Worm (Caenorhabditis elegans) whole organism, early embryonic: ENCODE results near the gene D2045.5.

Experiments
- B0310.2 ChIP-seq: sonication (generic microtip); optimal IDR thresholded peaks from 2 replicates; lab custom pipeline; 2016; ENCODE audit warnings: mild to moderate bottlenecking, missing genetic modification characterization, missing compliant biosample characterization
- F13C5.2 ChIP-seq: sonication (generic microtip); optimal IDR thresholded peaks from 2 replicates; lab custom pipeline; 2017; ENCODE audit warnings: mild to moderate bottlenecking, missing genetic modification characterization, inconsistent platforms, missing compliant biosample characterization
- aly-1 ChIP-seq: sonication (generic microtip); optimal IDR thresholded peaks from 2 replicates; lab custom pipeline; 2016; ENCODE audit warnings: missing genetic modification characterization, missing compliant biosample characterization
- ama-1 ChIP-seq: fragments of 150-350 bp; optimal IDR thresholded peaks from 2 replicates; lab custom pipeline; 2014
- ceh-13 ChIP-seq: fragments of 200-800 bp; sonication (Bioruptor generic); optimal IDR thresholded peaks from 2 replicates; lab custom pipeline; 2018; ENCODE audit warnings: mild to moderate bottlenecking, missing genetic modification characterization, missing compliant biosample characterization
- ceh-36 ChIP-seq: sonication (generic microtip); optimal IDR thresholded peaks from 2 replicates; lab custom pipeline; 2016; ENCODE audit warnings: missing genetic modification characterization, inconsistent platforms, missing compliant biosample characterization
- ets-7 ChIP-seq: sonication (generic microtip); optimal IDR thresholded peaks from 2 replicates; lab custom pipeline; 2016; ENCODE audit warnings: missing genotype, missing genetic modification characterization, missing compliant biosample characterization
- flt-1 ChIP-seq: fragments of 200-800 bp; sonication (Bioruptor generic); IDR thresholded peaks from 2 replicates; pipeline ENCODE4 v1.3.6; 2022; ENCODE audit warnings: missing genetic modification characterization, missing compliant biosample characterization
- hmbx-1 ChIP-seq: sonication (generic microtip); optimal IDR thresholded peaks from 2 replicates; lab custom pipeline; 2016; ENCODE audit warnings: mild to moderate bottlenecking, missing genetic modification characterization, missing compliant biosample characterization
- hmg-4 ChIP-seq: fragments of 200-800 bp; sonication (Bioruptor generic); optimal IDR thresholded peaks from 2 replicates; lab custom pipeline; 2018; ENCODE audit warnings: mild to moderate bottlenecking, missing genetic modification characterization, missing compliant biosample characterization
- hnd-1 ChIP-seq: sonication (generic microtip); optimal IDR thresholded peaks from 2 replicates; lab custom pipeline; 2016; ENCODE audit warnings: missing genetic modification characterization, missing compliant biosample characterization
- pes-1 ChIP-seq: fragments of 200-800 bp; sonication (Bioruptor generic); IDR thresholded peaks from 2 replicates; pipeline ENCODE4 v1.3.6; 2022; ENCODE audit warnings: missing genetic modification reagents, missing genetic modification characterization, missing compliant biosample characterization
- scrt-1 ChIP-seq: fragments of 200-800 bp; sonication (Bioruptor generic); IDR thresholded peaks from 2 replicates; pipeline ENCODE4 v1.3.6; 2022; ENCODE audit warnings: missing genetic modification characterization, missing compliant biosample characterization
- sea-1 ChIP-seq: fragments of 200-800 bp; sonication (Bioruptor generic); conservative IDR thresholded peaks from 2 replicates; pipeline ENCODE4 v1.3.6; 2022; ENCODE audit warnings: missing genetic modification characterization, missing compliant biosample characterization
- tbx-11 ChIP-seq: fragments of 200-800 bp; sonication (Bioruptor generic); IDR thresholded peaks from 2 replicates; pipeline ENCODE4 v1.3.6; 2022; ENCODE audit warnings: missing genetic modification characterization, missing compliant biosample characterization
- tbx-37 ChIP-seq: fragments of 200-800 bp; sonication (Bioruptor generic); conservative IDR thresholded peaks from 2 replicates; pipeline ENCODE4 v1.3.6; 2022; ENCODE audit warnings: missing genetic modification reagents, missing genetic modification characterization, missing compliant biosample characterization
- tra-4 ChIP-seq: sonication (generic microtip); optimal IDR thresholded peaks from 2 replicates; lab custom pipeline; 2017; ENCODE audit warnings: missing genetic modification characterization, missing compliant biosample characterization

The D2045.5 gene

ce11 chrIII:10421680-10422079 is 47.7 kb downstream of the D2045.5 start:
- TF ChIP-seq B0310.2 (tag; lab: Kevin White, UChicago), result no peak
- TF ChIP-seq tra-4 (tag; lab: Kevin White, UChicago), result no peak
- no peak for TF ChIP-seq aly-1 (tag; lab: Kevin White, UChicago)
- TF ChIP-seq hnd-1 (tag; lab: Kevin White, UChicago), result no peak
- no peak for TF ChIP-seq scrt-1
- TF ChIP-seq flt-1, result no peak
- no peak for TF ChIP-seq sea-1 (GFP tag; lab: Robert Waterston, UW)
- TF ChIP-seq F13C5.2 (tag; lab: Kevin White, UChicago), result no peak
- TF ChIP-seq ceh-13 (GFP tag; lab: Kevin White, UChicago), result no peak
- TF ChIP-seq ets-7 (tag; lab: Kevin White, UChicago), result no peak
- no peak for TF ChIP-seq hmbx-1
- no peak for TF ChIP-seq pes-1
- no peak for TF ChIP-seq tbx-37
- TF ChIP-seq ceh-36 (tag; lab: Kevin White, UChicago), result no peak
- no peak for TF ChIP-seq tbx-11 (GFP tag; lab: Robert Waterston, UW)
- TF ChIP-seq ama-1, result no peak
- no peak for TF ChIP-seq hmg-4 (GFP tag; lab: Kevin White, UChicago)
